Worm (Caenorhabditis elegans) whole organism, L1 larva: ENCODE data around the gene F46B6.5.

Source experiments
- Y116A8C.19 ChIP-seq: sonication (generic microtip); optimal IDR thresholded peaks from 2 replicates; lab custom pipeline; 2016; ENCODE audit warnings: missing compliant biosample characterization, missing genetic modification characterization, borderline replicate concordance
- alr-1 ChIP-seq: fragments of 200-800 bp; sonication (Bioruptor generic); optimal IDR thresholded peaks from 2 replicates; lab custom pipeline; 2018; ENCODE audit warnings: borderline replicate concordance, mild to moderate bottlenecking, missing genetic modification characterization, missing compliant biosample characterization
- aly-2 ChIP-seq: fragments of 150-350 bp; optimal IDR thresholded peaks from 2 replicates; lab custom pipeline; 2014; ENCODE audit warnings: missing biosample characterization, missing genetic modification characterization
- ceh-8 ChIP-seq: fragments of 200-800 bp; sonication (Bioruptor generic); optimal IDR thresholded peaks from 2 replicates; lab custom pipeline; 2018; ENCODE audit warnings: mild to moderate bottlenecking, missing genetic modification characterization, moderate library complexity, missing compliant biosample characterization
- ceh-82 ChIP-seq, 3 experiments: fragments of 150-350 bp in 1 of 3; sonication (generic microtip) in 2 of 3; optimal IDR thresholded peaks; 2 replicates each; lab custom pipeline; 2014 to 2017; ENCODE audit warnings: missing biosample characterization in 3 of 3, missing genetic modification characterization in 3 of 3
- ceh-88 ChIP-seq: fragments of 200-800 bp; sonication (Bioruptor generic); IDR thresholded peaks from 2 replicates; pipeline ENCODE4 v1.3.6; 2022; ENCODE audit warnings: missing genetic modification characterization, missing compliant biosample characterization
- ceh-90 ChIP-seq: sonication (generic microtip); optimal IDR thresholded peaks from 2 replicates; lab custom pipeline; 2016; ENCODE audit warnings: missing genetic modification characterization, missing compliant biosample characterization
- dsc-1 ChIP-seq: sonication (generic microtip); optimal IDR thresholded peaks from 2 replicates; lab custom pipeline; 2016; ENCODE audit warnings: mild to moderate bottlenecking, missing genetic modification characterization, missing compliant biosample characterization
- efl-1 ChIP-seq, 4 experiments: fragments of 150-350 bp; optimal IDR thresholded peaks in 3 of 4; peaks in 1 of 4; 1 replicate in 1 of 4; 2 replicates in 3 of 4; lab custom pipeline; 2014; ENCODE audit warnings: missing biosample characterization in 2 of 4, missing genetic modification characterization in 2 of 4, missing genetic modification reagents in 2 of 4
- ets-5 ChIP-seq: fragments of 200-800 bp; sonication (Bioruptor generic); IDR thresholded peaks from 2 replicates; pipeline ENCODE4 v1.3.6; 2022; ENCODE audit warnings: missing genetic modification characterization, missing compliant biosample characterization
- fkh-8 ChIP-seq: sonication (generic microtip); optimal IDR thresholded peaks from 2 replicates; lab custom pipeline; 2016; ENCODE audit warnings: mild to moderate bottlenecking, missing genetic modification characterization, missing compliant biosample characterization
- fos-1 ChIP-seq: fragments of 150-350 bp; optimal IDR thresholded peaks from 2 replicates; lab custom pipeline; 2014; ENCODE audit warnings: missing biosample characterization, missing genetic modification characterization
- hlh-4 ChIP-seq: sonication (generic microtip); optimal IDR thresholded peaks from 2 replicates; lab custom pipeline; 2016; ENCODE audit warnings: mild to moderate bottlenecking, missing genetic modification characterization, missing compliant biosample characterization
- hpl-2 ChIP-seq: fragments of 150-350 bp; optimal IDR thresholded peaks from 2 replicates; lab custom pipeline; 2014; ENCODE audit warnings: missing biosample characterization, missing genetic modification reagents, missing genetic modification characterization
- irx-1 ChIP-seq: sonication (generic microtip); optimal IDR thresholded peaks from 2 replicates; lab custom pipeline; 2016; ENCODE audit warnings: missing genetic modification characterization, missing compliant biosample characterization
- jun-1 ChIP-seq: fragments of 150-350 bp; optimal IDR thresholded peaks from 2 replicates; lab custom pipeline; 2014; ENCODE audit warnings: missing biosample characterization, missing genetic modification reagents, missing genetic modification characterization
- lin-13 ChIP-seq: fragments of 150-350 bp; optimal IDR thresholded peaks from 2 replicates; lab custom pipeline; 2014; ENCODE audit warnings: missing biosample characterization, missing genetic modification reagents, missing genetic modification characterization
- lin-39 ChIP-seq: fragments of 150-350 bp; optimal IDR thresholded peaks from 2 replicates; lab custom pipeline; 2014; ENCODE audit warnings: missing biosample characterization, missing genetic modification reagents, missing genetic modification characterization
- lir-3 ChIP-seq: sonication (generic microtip); optimal IDR thresholded peaks from 2 replicates; lab custom pipeline; 2016; ENCODE audit warnings: mild to moderate bottlenecking, missing genetic modification characterization, moderate library complexity, missing compliant biosample characterization; ENCODE audit not compliant: poor library complexity
- lsy-2 ChIP-seq, 2 experiments: fragments of 150-350 bp; optimal IDR thresholded peaks; 2 replicates each; lab custom pipeline; 2014; ENCODE audit warnings: missing biosample characterization in 2 of 2, missing genetic modification characterization in 2 of 2
- nhr-12 ChIP-seq: sonication (generic microtip); optimal IDR thresholded peaks from 2 replicates; lab custom pipeline; 2017; ENCODE audit warnings: missing biosample characterization, missing genetic modification characterization
- nhr-20 ChIP-seq: sonication (generic microtip); optimal IDR thresholded peaks from 2 replicates; lab custom pipeline; 2016; ENCODE audit warnings: mild to moderate bottlenecking, missing genetic modification characterization, missing compliant biosample characterization
- nhr-47 ChIP-seq: sonication (generic microtip); optimal IDR thresholded peaks from 2 replicates; lab custom pipeline; 2016; ENCODE audit warnings: mild to moderate bottlenecking, missing genetic modification characterization, moderate library complexity, missing compliant biosample characterization
- nhr-76 ChIP-seq: sonication (generic microtip); optimal IDR thresholded peaks from 2 replicates; lab custom pipeline; 2017; ENCODE audit warnings: missing biosample characterization, missing genetic modification characterization
- nhr-77 ChIP-seq: fragments of 150-350 bp; optimal IDR thresholded peaks from 2 replicates; lab custom pipeline; 2014; ENCODE audit warnings: missing biosample characterization, missing genetic modification characterization
- nhr-84 ChIP-seq: sonication (generic microtip); optimal IDR thresholded peaks from 2 replicates; lab custom pipeline; 2017; ENCODE audit warnings: missing biosample characterization, missing genetic modification characterization
- nhr-85 ChIP-seq: sonication (generic microtip); peaks from one replicate; lab custom pipeline; 2016; ENCODE audit warnings: missing genetic modification characterization, inconsistent platforms, missing compliant biosample characterization
- nhr-90 ChIP-seq: sonication (generic microtip); optimal IDR thresholded peaks from 2 replicates; lab custom pipeline; 2016; ENCODE audit warnings: mild to moderate bottlenecking, missing genetic modification characterization, missing compliant biosample characterization; ENCODE audit not compliant: poor library complexity
- pag-3 ChIP-seq: sonication (generic microtip); optimal IDR thresholded peaks from 2 replicates; lab custom pipeline; 2017; ENCODE audit warnings: missing genetic modification characterization, mild to moderate bottlenecking, missing compliant biosample characterization, antibody characterized with exemption, borderline replicate concordance; ENCODE audit not compliant: insufficient read depth
- pax-3 ChIP-seq: fragments of 200-800 bp; sonication (Bioruptor generic); optimal IDR thresholded peaks from 2 replicates; lab custom pipeline; 2018; ENCODE audit warnings: mild to moderate bottlenecking, missing genetic modification characterization, moderate library complexity, missing compliant biosample characterization
- skn-1 ChIP-seq: fragments of 150-350 bp; optimal IDR thresholded peaks from 2 replicates; lab custom pipeline; 2014; ENCODE audit warnings: missing biosample characterization, missing genetic modification characterization
- snpc-4 ChIP-seq: fragments of 150-350 bp; optimal IDR thresholded peaks from 2 replicates; lab custom pipeline; 2014; ENCODE audit warnings: missing biosample characterization, missing genetic modification characterization
- unc-30 ChIP-seq: sonication (generic microtip); optimal IDR thresholded peaks from 2 replicates; lab custom pipeline; 2017; ENCODE audit warnings: missing biosample characterization, missing genetic modification characterization
- vab-15 ChIP-seq: sonication (generic microtip); optimal IDR thresholded peaks from 2 replicates; lab custom pipeline; 2017; ENCODE audit warnings: missing genotype, mild to moderate bottlenecking, missing genetic modification characterization, missing compliant biosample characterization
- xbp-1 ChIP-seq: sonication (generic microtip); optimal IDR thresholded peaks from 2 replicates; lab custom pipeline; 2016; ENCODE audit warnings: missing genetic modification characterization, missing compliant biosample characterization

Gene F46B6.5

ce11 chrV:9811154-9811553, 28.3 kb upstream of the F46B6.5 start, which contains the start of gene sru-29:
sru-29 (plus strand) TSS chrV:9811454.
- TF ChIP-seq nhr-85 (tag; lab: Kevin White, UChicago), result no peak
- no peak for TF ChIP-seq alr-1 (tag; lab: Kevin White, UChicago)
- TF ChIP-seq hlh-4, result peak; percentile 4
- no peak for TF ChIP-seq skn-1
- TF ChIP-seq vab-15 (tag; lab: Kevin White, UChicago), result no peak
- no peak for TF ChIP-seq jun-1
- TF ChIP-seq, all 84 proteins: peak for 1

DNA sequence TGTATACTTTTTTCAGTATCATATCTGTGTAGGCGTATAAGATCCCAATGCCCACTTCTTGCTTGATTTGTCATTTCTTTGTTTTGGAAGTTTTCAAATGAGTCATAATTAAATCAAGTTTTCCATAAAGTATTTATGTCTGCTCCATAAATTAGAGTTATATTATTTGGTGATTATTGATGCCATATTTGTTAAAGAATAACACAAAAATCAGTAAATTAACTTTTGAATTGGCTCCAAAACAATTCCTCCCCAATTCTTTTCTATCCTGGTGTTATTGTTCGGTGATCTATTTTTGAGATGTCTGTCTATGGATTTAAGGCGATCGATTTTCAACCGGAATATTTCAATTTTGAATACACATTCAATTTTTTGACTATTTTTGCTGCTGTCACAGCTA, 22.3 kb upstream of the F46B6.5 start, which contains the start of gene sru-37:
sru-37 (plus strand) TSS at position 301 of the 400 bp plus-strand sequence.
- TF ChIP-seq lin-13 (GFP tag; lab: Kevin White, UChicago) (no peak), nhr-84 (no peak), aly-2 (tag; lab: Kevin White, UChicago) (no peak), dsc-1 (tag; lab: Kevin White, UChicago) (no peak), jun-1 (no peak), nhr-90 (no peak), irx-1 (tag; lab: Kevin White, UChicago) (no peak), nhr-12 (tag; lab: Kevin White, UChicago) (no peak), hlh-4 (no peak), alr-1 (tag; lab: Kevin White, UChicago) (no peak), xbp-1 (tag; lab: Kevin White, UChicago) (no peak), nhr-47 (tag; lab: Kevin White, UChicago) (no peak), lir-3 (no peak), pax-3 (tag; lab: Kevin White, UChicago) (no peak), ceh-90 (tag; lab: Kevin White, UChicago) (no peak), pag-3 (tag; lab: Kevin White, UChicago) (no peak), efl-1 (optimal IDR thresholded peaks at IDR 0.05; lab: Kevin White, UChicago) (no peak), efl-1 (GFP tag; optimal IDR thresholded peaks at IDR 0.05 in 1 of 2; lab: Kevin White, UChicago) (no peak), snpc-4 (tag; lab: Kevin White, UChicago) (no peak)

- TF ChIP-seq nhr-77 (no peak), efl-1 (optimal IDR thresholded peaks at IDR 0.05; lab: Kevin White, UChicago) (no peak), efl-1 (GFP tag; optimal IDR thresholded peaks at IDR 0.05 in 1 of 2; lab: Kevin White, UChicago) (peak in 1 of 2 experiments; percentile 72), Y116A8C.19 (no peak), lin-39 (tag; lab: Kevin White, UChicago) (no peak), fos-1 (tag; lab: Kevin White, UChicago) (no peak), xbp-1 (tag; lab: Kevin White, UChicago) (no peak)
Measured at ce11 chrV:9803176-9803575, 20.3 kb upstream of the F46B6.5 start, which contains the start of gene sru-39. sru-39 (plus strand) TSS chrV:9803476.

DNA sequence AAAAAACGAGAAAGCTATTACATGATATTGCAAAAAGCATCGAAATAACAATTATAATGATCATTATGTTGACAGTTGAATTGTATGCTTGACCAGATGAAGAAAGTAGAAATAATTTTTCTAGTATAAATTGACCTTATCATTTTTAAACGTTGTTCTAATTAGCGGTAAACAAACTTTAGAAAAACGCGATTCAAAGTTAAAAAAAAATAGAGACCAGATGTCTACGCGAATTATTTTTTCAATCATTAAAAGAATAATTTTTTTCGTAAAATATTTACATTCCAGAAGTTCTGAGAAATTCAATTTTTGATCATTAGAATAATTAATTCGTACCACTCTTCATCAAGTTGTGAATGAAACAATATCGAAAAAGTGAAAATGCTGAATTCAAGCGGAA, 19.1 kb upstream of the F46B6.5 start, which contains the start of gene F46B6.10:
F46B6.10 (minus strand) TSS at position 101 of the 400 bp plus-strand sequence.
- TF ChIP-seq nhr-76 (tag; lab: Kevin White, UChicago), result no peak
- TF ChIP-seq unc-30 (tag; lab: Kevin White, UChicago), result no peak
- no peak for TF ChIP-seq ets-5
- no peak for TF ChIP-seq lsy-2 (tag; optimal IDR thresholded peaks at IDR 0.05; lab: Kevin White, UChicago)
- no peak for TF ChIP-seq skn-1
- TF ChIP-seq ceh-82 (tag; optimal IDR thresholded peaks at IDR 0.05; lab: Kevin White, UChicago), result no peak

- TF ChIP-seq fkh-8 (tag; lab: Kevin White, UChicago), result no peak
- no peak for TF ChIP-seq ceh-8
- TF ChIP-seq nhr-20 (tag; lab: Kevin White, UChicago), result no peak
- TF ChIP-seq hpl-2 (GFP tag; lab: Kevin White, UChicago), result no peak
- TF ChIP-seq ceh-88 (GFP tag; lab: Robert Waterston, UW), result no peak
Measured at ce11 chrV:9799076-9799475, 16.2 kb upstream of the F46B6.5 start, which contains the start of gene F46B6.13. F46B6.13 (minus strand) TSS chrV:9799176.
